Fruit fly (Drosophila melanogaster) whole organism, embryonic: ENCODE results near the gene CG42716.

Source experiments
- Antp ChIP-seq: fragments of 200-800 bp; sonication (Bioruptor generic); optimal IDR thresholded peaks from 3 replicates; lab custom pipeline; 2016; ENCODE audit warnings: missing biosample characterization, missing genetic modification characterization
- Atf-2 ChIP-seq: fragments of 200-800 bp; sonication (Bioruptor generic); optimal IDR thresholded peaks from 2 replicates; lab custom pipeline; 2016; ENCODE audit warnings: missing biosample characterization, missing genetic modification characterization
- Blimp-1 ChIP-seq: fragments of 200-800 bp; sonication (Bioruptor generic); optimal IDR thresholded peaks from 3 replicates; lab custom pipeline; 2018; ENCODE audit warnings: missing biosample characterization, missing genetic modification characterization, mild to moderate bottlenecking, moderate library complexity, missing genetic modification reagents
- CG10366 ChIP-seq: fragments of 200-800 bp; sonication (Bioruptor generic); IDR thresholded peaks from 2 replicates; pipeline ENCODE4 v1.3.6; 2022; ENCODE audit warnings: missing biosample characterization, missing genetic modification characterization
- CG10462 ChIP-seq: fragments of 200-800 bp; sonication (Bioruptor generic); optimal IDR thresholded peaks from 2 replicates; lab custom pipeline; 2016; ENCODE audit warnings: missing biosample characterization, missing genetic modification characterization
- CG10654 ChIP-seq: fragments of 200-800 bp; sonication (Bioruptor generic); optimal IDR thresholded peaks from 2 replicates; lab custom pipeline; 2016; ENCODE audit warnings: missing biosample characterization, missing genetic modification characterization
- CG11723 ChIP-seq: fragments of 200-800 bp; sonication (Bioruptor generic); optimal IDR thresholded peaks from 2 replicates; lab custom pipeline; 2017; ENCODE audit warnings: missing biosample characterization, mild to moderate bottlenecking, missing genetic modification characterization
- CG14710 ChIP-seq: fragments of 200-800 bp; sonication (Bioruptor generic); optimal IDR thresholded peaks from 3 replicates; lab custom pipeline; 2019; ENCODE audit warnings: missing biosample characterization, mild to moderate bottlenecking, missing genetic modification characterization, moderate library complexity
- CG1792 ChIP-seq: fragments of 200-800 bp; sonication (Bioruptor generic); optimal IDR thresholded peaks from 2 replicates; lab custom pipeline; 2016; ENCODE audit warnings: missing biosample characterization, missing genetic modification characterization
- CG32532 ChIP-seq: fragments of 200-800 bp; sonication (Bioruptor generic); IDR thresholded peaks from 2 replicates; pipeline ENCODE4 v1.3.6; 2022; ENCODE audit warnings: missing biosample characterization, missing genetic modification characterization
- CG4424 ChIP-seq: fragments of 200-800 bp; sonication (Bioruptor generic); optimal IDR thresholded peaks from 3 replicates; lab custom pipeline; 2016; ENCODE audit warnings: missing biosample characterization, missing genetic modification characterization
- CG4730 ChIP-seq: fragments of 200-800 bp; sonication (Bioruptor generic); IDR thresholded peaks from 2 replicates; pipeline ENCODE4 v1.3.6; 2022; ENCODE audit warnings: missing biosample characterization, missing genetic modification characterization
- CG6175 ChIP-seq: fragments of 200-800 bp; sonication (Bioruptor generic); IDR thresholded peaks from 3 replicates; pipeline ENCODE4 v1.3.6; 2022; ENCODE audit warnings: missing biosample characterization, missing genetic modification characterization
- CG6654 ChIP-seq: fragments of 200-800 bp; sonication (Bioruptor generic); optimal IDR thresholded peaks from 2 replicates; lab custom pipeline; 2017; ENCODE audit warnings: missing biosample characterization, mild to moderate bottlenecking, missing genetic modification characterization
- CG6791 ChIP-seq: fragments of 200-800 bp; sonication (Bioruptor generic); IDR thresholded peaks from 3 replicates; pipeline ENCODE4 v1.3.6; 2022; ENCODE audit warnings: missing biosample characterization, missing genetic modification characterization; ENCODE audit not compliant: partially characterized antibody
- CG8359 ChIP-seq: fragments of 200-800 bp; sonication (Bioruptor generic); optimal IDR thresholded peaks from 2 replicates; lab custom pipeline; 2017; ENCODE audit warnings: missing biosample characterization, mild to moderate bottlenecking, missing genetic modification characterization, borderline replicate concordance
- CG8388 ChIP-seq: fragments of 200-800 bp; sonication (Bioruptor generic); optimal IDR thresholded peaks from 2 replicates; lab custom pipeline; 2019; ENCODE audit warnings: missing biosample characterization, mild to moderate bottlenecking, missing genetic modification characterization, moderate library complexity
- CTCF ChIP-seq: fragments of 200-800 bp; sonication (Bioruptor generic); optimal IDR thresholded peaks from 2 replicates; lab custom pipeline; 2017; ENCODE audit warnings: missing biosample characterization, mild to moderate bottlenecking, missing genetic modification characterization, moderate library complexity
- Camta ChIP-seq: fragments of 200-800 bp; sonication (Bioruptor generic); optimal IDR thresholded peaks from 2 replicates; lab custom pipeline; 2016; ENCODE audit warnings: missing biosample characterization, missing genetic modification characterization
- Eip74EF ChIP-seq, 2 experiments: fragments of 200-800 bp in 1 of 2; fragments of >200 bp in 1 of 2; sonication (Bioruptor generic) in 1 of 2; optimal IDR thresholded peaks; 2 replicates each; lab custom pipeline; 2017 to 2019; ENCODE audit warnings: missing biosample characterization in 2 of 2, missing genetic modification characterization in 2 of 2, mild to moderate bottlenecking in 1 of 2, moderate library complexity in 1 of 2
- Ets97D ChIP-seq: fragments of 200-800 bp; sonication (Bioruptor generic); optimal IDR thresholded peaks from 3 replicates; lab custom pipeline; 2016; ENCODE audit warnings: missing biosample characterization, missing genetic modification characterization
- Hmr ChIP-seq: fragments of 200-800 bp; sonication (Bioruptor generic); optimal IDR thresholded peaks from 3 replicates; lab custom pipeline; 2017; ENCODE audit warnings: mild to moderate bottlenecking, missing biosample characterization, missing genetic modification reagents, missing genetic modification characterization
- MBD-R2 ChIP-seq: fragments of 200-800 bp; sonication (Bioruptor generic); IDR thresholded peaks from 2 replicates; pipeline ENCODE4 v1.3.6; 2022; ENCODE audit warnings: missing biosample characterization, missing genetic modification characterization
- Max ChIP-seq: fragments of 200-800 bp; sonication (Bioruptor generic); optimal IDR thresholded peaks from 2 replicates; lab custom pipeline; 2016; ENCODE audit warnings: missing biosample characterization, mild to moderate bottlenecking, missing genetic modification characterization
- Myb ChIP-seq: fragments of 200-800 bp; sonication (Bioruptor generic); optimal IDR thresholded peaks from 2 replicates; lab custom pipeline; 2016; ENCODE audit warnings: missing biosample characterization, missing genetic modification characterization
- Six4 ChIP-seq: fragments of 200-800 bp; sonication (Bioruptor generic); optimal IDR thresholded peaks from 2 replicates; lab custom pipeline; 2016; ENCODE audit warnings: missing biosample characterization, missing genetic modification characterization
- Ssrp ChIP-seq: fragments of 200-800 bp; sonication (Bioruptor generic); optimal IDR thresholded peaks from 2 replicates; lab custom pipeline; 2018; ENCODE audit warnings: missing biosample characterization, mild to moderate bottlenecking, missing genetic modification characterization, moderate library complexity
- chn ChIP-seq: fragments of 200-800 bp; sonication (Bioruptor generic); optimal IDR thresholded peaks from 2 replicates; lab custom pipeline; 2016; ENCODE audit warnings: missing biosample characterization, missing genetic modification characterization
- corto ChIP-seq: fragments of 200-800 bp; sonication (Bioruptor generic); optimal IDR thresholded peaks from 2 replicates; lab custom pipeline; 2016; ENCODE audit warnings: missing biosample characterization, mild to moderate bottlenecking, missing genetic modification characterization, moderate library complexity
- cwo ChIP-seq: fragments of 200-800 bp; sonication (Bioruptor generic); optimal IDR thresholded peaks from 3 replicates; lab custom pipeline; 2017; ENCODE audit warnings: missing biosample characterization, missing genetic modification characterization, mild to moderate bottlenecking, moderate library complexity, missing genetic modification reagents
- dm ChIP-seq: fragments of 200-800 bp; sonication (Bioruptor generic); optimal IDR thresholded peaks from 3 replicates; lab custom pipeline; 2016; ENCODE audit warnings: missing biosample characterization, missing genetic modification characterization
- dmrt11E ChIP-seq: fragments of 200-800 bp; sonication (Bioruptor generic); optimal IDR thresholded peaks from 3 replicates; lab custom pipeline; 2018; ENCODE audit warnings: missing biosample characterization, mild to moderate bottlenecking, missing genetic modification characterization, moderate library complexity
- esg ChIP-seq: fragments of 200-800 bp; sonication (Bioruptor generic); conservative IDR thresholded peaks from 2 replicates; pipeline ENCODE4 v1.3.6; 2022; ENCODE audit warnings: missing biosample characterization, missing genetic modification characterization
- eve ChIP-seq, 2 experiments: fragments of >200 bp; optimal IDR thresholded peaks; 2 replicates each; lab custom pipeline; 2017; ENCODE audit warnings: missing biosample characterization in 2 of 2, missing genetic modification characterization in 2 of 2
- ewg ChIP-seq: fragments of 200-800 bp; sonication (Bioruptor generic); optimal IDR thresholded peaks from 3 replicates; lab custom pipeline; 2017; ENCODE audit warnings: mild to moderate bottlenecking, missing biosample characterization, missing genetic modification reagents, missing genetic modification characterization
- exex ChIP-seq: fragments of 200-800 bp; sonication (Bioruptor generic); optimal IDR thresholded peaks from 4 replicates; lab custom pipeline; 2018; ENCODE audit warnings: missing biosample characterization, mild to moderate bottlenecking, missing genetic modification characterization, moderate library complexity
- fd64A ChIP-seq: fragments of 200-800 bp; sonication (Bioruptor generic); optimal IDR thresholded peaks from 3 replicates; lab custom pipeline; 2018; ENCODE audit warnings: missing biosample characterization, mild to moderate bottlenecking, missing genetic modification characterization
- grau ChIP-seq: fragments of 200-800 bp; optimal IDR thresholded peaks from 3 replicates; lab custom pipeline; 2019; ENCODE audit warnings: missing biosample characterization, mild to moderate bottlenecking, missing genetic modification characterization, moderate library complexity
- ken ChIP-seq: fragments of 200-800 bp; sonication (Bioruptor generic); IDR thresholded peaks from 3 replicates; pipeline ENCODE4 v1.3.6; 2022; ENCODE audit warnings: missing biosample characterization, missing genetic modification characterization
- klu ChIP-seq: fragments of 200-800 bp; sonication (Bioruptor generic); IDR thresholded peaks from 2 replicates; pipeline ENCODE4 v1.3.6; 2022; ENCODE audit warnings: missing biosample characterization, missing genetic modification characterization
- lmd ChIP-seq: fragments of 200-800 bp; sonication (Bioruptor generic); IDR thresholded peaks from 2 replicates; pipeline ENCODE4 v1.3.6; 2022; ENCODE audit warnings: missing biosample characterization, missing genetic modification characterization
- sc ChIP-seq, 3 experiments: fragments of >200 bp in 2 of 3; fragments of 200-800 bp in 1 of 3; sonication (Bioruptor generic) in 1 of 3; optimal IDR thresholded peaks; 2 replicates in 2 of 3; 3 replicates in 1 of 3; lab custom pipeline; 2017; ENCODE audit warnings: mild to moderate bottlenecking in 1 of 3, missing biosample characterization in 1 of 3, missing genetic modification characterization in 1 of 3, missing genetic modification reagents in 1 of 3
- sima ChIP-seq: fragments of 200-800 bp; sonication (Bioruptor generic); optimal IDR thresholded peaks from 2 replicates; lab custom pipeline; 2016; ENCODE audit warnings: missing biosample characterization, missing genetic modification characterization
- sisA ChIP-seq: fragments of 200-800 bp; sonication (Bioruptor generic); IDR thresholded peaks from 2 replicates; pipeline ENCODE4 v1.3.6; 2022; ENCODE audit warnings: missing biosample characterization, missing genetic modification characterization
- slp2 ChIP-seq: fragments of 200-800 bp; sonication (Bioruptor generic); optimal IDR thresholded peaks from 2 replicates; lab custom pipeline; 2016; ENCODE audit warnings: missing biosample characterization, missing genetic modification characterization
- sna ChIP-seq: fragments of 200-800 bp; sonication (Bioruptor generic); IDR thresholded peaks from 2 replicates; pipeline ENCODE4 v1.3.6; 2022; ENCODE audit warnings: missing biosample characterization, missing genetic modification characterization; ENCODE audit not compliant: partially characterized antibody
- trem ChIP-seq: fragments of 200-800 bp; optimal IDR thresholded peaks from 3 replicates; lab custom pipeline; 2019; ENCODE audit warnings: missing biosample characterization, mild to moderate bottlenecking, missing genetic modification characterization, moderate library complexity
- vnd ChIP-seq: fragments of 200-800 bp; sonication (Bioruptor generic); IDR thresholded peaks from 3 replicates; pipeline ENCODE4 v1.3.6; 2022; ENCODE audit warnings: missing biosample characterization, missing genetic modification characterization; ENCODE audit not compliant: partially characterized antibody

CG42716 gene

DNA sequence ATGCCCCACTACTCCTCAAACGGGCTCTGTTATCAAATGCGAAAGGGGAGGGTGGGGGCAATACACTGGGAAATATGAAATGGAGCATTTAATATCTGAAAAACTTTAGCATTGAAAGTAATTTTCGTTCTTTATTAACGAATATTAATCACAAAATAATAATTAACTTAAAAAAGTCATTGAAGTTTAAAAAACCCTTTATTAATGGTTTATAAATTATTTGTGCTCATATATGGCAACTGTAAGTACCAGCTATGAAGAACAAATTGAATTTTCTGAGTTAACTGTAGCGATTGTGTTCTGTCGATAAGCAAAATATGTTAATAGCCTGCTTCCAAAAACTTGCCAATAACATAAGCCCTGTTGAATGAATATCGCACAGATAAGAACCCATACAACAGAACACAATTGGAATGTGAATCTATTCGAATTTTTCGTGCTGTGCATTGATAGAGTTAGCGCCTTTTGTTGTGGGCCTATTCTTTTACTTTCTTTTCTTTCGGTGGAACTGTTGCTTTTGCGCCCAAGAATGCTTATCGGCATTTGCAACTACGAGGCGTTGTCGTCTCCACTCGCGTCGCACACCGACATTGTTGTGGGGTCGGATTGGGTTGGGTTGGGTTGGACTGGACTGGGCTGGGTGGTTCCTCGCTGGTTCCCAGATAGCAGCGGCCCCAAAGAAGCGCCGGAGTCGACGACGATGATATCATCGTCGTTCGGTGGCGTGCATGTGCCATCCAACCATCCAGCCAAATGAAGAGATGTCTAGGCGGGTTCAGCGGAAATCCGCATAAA is 27.4 kb downstream of the CG42716 start (continued):
- TF ChIP-seq sna (GFP tag; lab: Robert Waterston, UW) = no peak
- peak in 1 of 2 experiments; percentile 87 for TF ChIP-seq eve (GFP tag; optimal IDR thresholded peaks at IDR 0.05; lab: Kevin White, UChicago)
- TF ChIP-seq CG8388 (GFP tag; lab: Kevin White, UChicago) = peak; percentile 50
- peak; percentile 45 for TF ChIP-seq dmrt11E (tag; lab: Kevin White, UChicago)
- no peak for TF ChIP-seq corto
- TF ChIP-seq sc (optimal IDR thresholded peaks at IDR 0.05; lab: Kevin White, UChicago) = no peak
- peak; percentile 66 for TF ChIP-seq sc (GFP tag; optimal IDR thresholded peaks at IDR 0.05; lab: Kevin White, UChicago)
- TF ChIP-seq Camta (GFP tag; lab: Kevin White, UChicago) = no peak
- TF ChIP-seq MBD-R2 = peak; percentile 9; the same call in 1 of the 2 replicates
- TF ChIP-seq trem (tag; lab: Kevin White, UChicago) = peak; percentile 20
- TF ChIP-seq sima (GFP tag; lab: Kevin White, UChicago) = no peak
- no peak for TF ChIP-seq CG4730 (GFP tag; lab: Robert Waterston, UW)
- TF ChIP-seq ewg (GFP tag; lab: Kevin White, UChicago) = no peak
- peak; percentile 19 for TF ChIP-seq Antp (GFP tag; lab: Kevin White, UChicago)
- TF ChIP-seq Six4 (GFP tag; lab: Kevin White, UChicago) = no peak
- TF ChIP-seq CG10462 (GFP tag; lab: Kevin White, UChicago) = no peak
- no peak for TF ChIP-seq CG6791 (GFP tag; lab: Robert Waterston, UW)
- peak; percentile 25 for TF ChIP-seq CG8359
- no peak for TF ChIP-seq klu (GFP tag; lab: Robert Waterston, UW)
- peak; percentile 20 for TF ChIP-seq Atf-2 (GFP tag; lab: Kevin White, UChicago)
- peak; percentile 22 for TF ChIP-seq Myb
- peak; percentile 68; the same call in 1 of the 3 replicates for TF ChIP-seq CG6175 (GFP tag; lab: Robert Waterston, UW)
- peak; percentile 25 for TF ChIP-seq Max
- no peak for TF ChIP-seq fd64A (GFP tag; lab: Kevin White, UChicago)
- peak; percentile 53 for TF ChIP-seq Hmr (GFP tag; lab: Kevin White, UChicago)
- no peak for TF ChIP-seq Ets97D (GFP tag; lab: Kevin White, UChicago)
- peak; percentile 6 for TF ChIP-seq CG6654 (GFP tag; lab: Kevin White, UChicago)
- peak; percentile 52 for TF ChIP-seq Ssrp (tag; lab: Kevin White, UChicago)
- no peak for TF ChIP-seq chn (GFP tag; lab: Kevin White, UChicago)
- TF ChIP-seq slp2 = no peak
- TF ChIP-seq Blimp-1 (GFP tag; lab: Kevin White, UChicago) = peak; percentile 64
- TF ChIP-seq Eip74EF (GFP tag; optimal IDR thresholded peaks at IDR 0.05; lab: Kevin White, UChicago) = no peak
- TF ChIP-seq CG4424 (GFP tag; lab: Kevin White, UChicago) = peak; percentile 55
- peak; percentile 40 for TF ChIP-seq CG11723 (GFP tag; lab: Kevin White, UChicago)
- TF ChIP-seq ken (GFP tag; lab: Robert Waterston, UW) = 0 out of 3 replicates have a peak, but pooled peaks have one; percentile 33
- TF ChIP-seq cwo = peak; percentile 33
- TF ChIP-seq grau (tag; lab: Kevin White, UChicago) = peak; percentile 81
- TF ChIP-seq lmd (GFP tag; lab: Robert Waterston, UW) = peak; percentile 24; the same call in 1 of the 2 replicates
- TF ChIP-seq CG14710 = peak; percentile 71
- TF ChIP-seq CG10654 (GFP tag; lab: Kevin White, UChicago) = peak; percentile 5
- peak; percentile 9; the same call in 1 of the 2 replicates for TF ChIP-seq CG10366 (GFP tag; lab: Robert Waterston, UW)
- TF ChIP-seq vnd = no peak
- peak; percentile 20; the same call in 1 of the 2 replicates for TF ChIP-seq sisA (GFP tag; lab: Robert Waterston, UW)
- TF ChIP-seq CTCF (GFP tag; lab: Kevin White, UChicago) = no peak
- TF ChIP-seq CG32532 (GFP tag; lab: Robert Waterston, UW) = no peak; the same call in 1 of the 2 replicates
- TF ChIP-seq CG1792 (GFP tag; lab: Kevin White, UChicago) = no peak
- no peak for TF ChIP-seq exex (tag; lab: Kevin White, UChicago)
- no peak for TF ChIP-seq dm (GFP tag; lab: Kevin White, UChicago)
- TF ChIP-seq esg (GFP tag; lab: Robert Waterston, UW) = peak; percentile 41; the same call in 1 of the 2 replicates
